Worm (Caenorhabditis elegans) whole organism, L1 larva: ENCODE results near the gene C02D5.4.
A peak's percentile ranks its signal among the peaks of the same experiment; 100 is the strongest.

Source experiments
- C04F5.9 ChIP-seq: sonication (generic microtip); optimal IDR thresholded peaks from 2 replicates; lab custom pipeline; 2016; ENCODE audit warnings: missing genetic modification characterization, missing compliant biosample characterization
- C16A3.4 ChIP-seq: fragments of 150-350 bp; optimal IDR thresholded peaks from 2 replicates; lab custom pipeline; 2014; ENCODE audit warnings: missing biosample characterization, missing genetic modification characterization
- F16B12.6 ChIP-seq: fragments of 150-350 bp; optimal IDR thresholded peaks from 2 replicates; lab custom pipeline; 2014; ENCODE audit warnings: missing biosample characterization, missing genetic modification characterization
- aha-1 ChIP-seq: fragments of 150-350 bp; optimal IDR thresholded peaks from 2 replicates; lab custom pipeline; 2014; ENCODE audit warnings: missing biosample characterization, missing genetic modification characterization
- blmp-1 ChIP-seq: fragments of 150-350 bp; optimal IDR thresholded peaks from 2 replicates; lab custom pipeline; 2014; ENCODE audit warnings: missing biosample characterization, missing genetic modification characterization
- ceh-8 ChIP-seq: fragments of 200-800 bp; sonication (Bioruptor generic); optimal IDR thresholded peaks from 2 replicates; lab custom pipeline; 2018; ENCODE audit warnings: mild to moderate bottlenecking, missing genetic modification characterization, moderate library complexity, missing compliant biosample characterization
- ces-1 ChIP-seq: fragments of 150-350 bp; optimal IDR thresholded peaks from 2 replicates; lab custom pipeline; 2014; ENCODE audit warnings: missing biosample characterization, missing genetic modification reagents, missing genetic modification characterization
- dsc-1 ChIP-seq: sonication (generic microtip); optimal IDR thresholded peaks from 2 replicates; lab custom pipeline; 2016; ENCODE audit warnings: mild to moderate bottlenecking, missing genetic modification characterization, missing compliant biosample characterization
- efl-1 ChIP-seq, 4 experiments: fragments of 150-350 bp; optimal IDR thresholded peaks in 3 of 4; peaks in 1 of 4; 1 replicate in 1 of 4; 2 replicates in 3 of 4; lab custom pipeline; 2014; ENCODE audit warnings: missing biosample characterization in 2 of 4, missing genetic modification characterization in 2 of 4, missing genetic modification reagents in 2 of 4
- efl-3 ChIP-seq: fragments of 200-800 bp; sonication (Bioruptor generic); optimal IDR thresholded peaks from 2 replicates; lab custom pipeline; 2018; ENCODE audit warnings: mild to moderate bottlenecking, missing genetic modification characterization, missing compliant biosample characterization
- egl-27 ChIP-seq, 2 experiments: fragments of 150-350 bp in 1 of 2; sonication (generic microtip); optimal IDR thresholded peaks; 3 replicates each; lab custom pipeline; 2017 to 2018; ENCODE audit warnings: missing biosample characterization in 2 of 2, missing genetic modification characterization in 2 of 2, missing genetic modification reagents in 2 of 2
- elt-2 ChIP-seq: sonication (generic microtip); optimal IDR thresholded peaks from 2 replicates; lab custom pipeline; 2016; ENCODE audit warnings: missing genetic modification characterization, mild to moderate bottlenecking, inconsistent platforms, missing compliant biosample characterization, missing genetic modification reagents
- elt-3 ChIP-seq, 6 experiments: fragments of 150-350 bp in 1 of 6; sonication (generic microtip); optimal IDR thresholded peaks; 2 replicates each; lab custom pipeline; 2017 to 2018; ENCODE audit warnings: missing biosample characterization in 6 of 6, missing genetic modification characterization in 6 of 6, inconsistent platforms in 1 of 6
- fkh-8 ChIP-seq: sonication (generic microtip); optimal IDR thresholded peaks from 2 replicates; lab custom pipeline; 2016; ENCODE audit warnings: mild to moderate bottlenecking, missing genetic modification characterization, missing compliant biosample characterization
- fos-1 ChIP-seq: fragments of 150-350 bp; optimal IDR thresholded peaks from 2 replicates; lab custom pipeline; 2014; ENCODE audit warnings: missing biosample characterization, missing genetic modification characterization
- grh-1 ChIP-seq: fragments of 200-800 bp; sonication (Bioruptor generic); IDR thresholded peaks from 2 replicates; pipeline ENCODE4 v1.3.6; 2022; ENCODE audit warnings: missing genetic modification reagents, missing genetic modification characterization, missing compliant biosample characterization
- irx-1 ChIP-seq: sonication (generic microtip); optimal IDR thresholded peaks from 2 replicates; lab custom pipeline; 2016; ENCODE audit warnings: missing genetic modification characterization, missing compliant biosample characterization
- lin-14 ChIP-seq: fragments of 200-800 bp; sonication (Bioruptor generic); optimal IDR thresholded peaks from 2 replicates; lab custom pipeline; 2018; ENCODE audit warnings: mild to moderate bottlenecking, missing genetic modification characterization, moderate library complexity, missing compliant biosample characterization
- lin-15B ChIP-seq: fragments of 150-350 bp; sonication (generic microtip); optimal IDR thresholded peaks from 3 replicates; lab custom pipeline; 2014; ENCODE audit warnings: missing biosample characterization, missing genetic modification characterization
- lin-35 ChIP-seq, 2 experiments: fragments of 150-350 bp; optimal IDR thresholded peaks; 2 replicates each; lab custom pipeline; 2014; ENCODE audit warnings: missing biosample characterization in 2 of 2, missing genetic modification characterization in 2 of 2, missing genetic modification reagents in 2 of 2
- lir-3 ChIP-seq: sonication (generic microtip); optimal IDR thresholded peaks from 2 replicates; lab custom pipeline; 2016; ENCODE audit warnings: mild to moderate bottlenecking, missing genetic modification characterization, moderate library complexity, missing compliant biosample characterization; ENCODE audit not compliant: poor library complexity
- lsy-2 ChIP-seq, 2 experiments: fragments of 150-350 bp; optimal IDR thresholded peaks; 2 replicates each; lab custom pipeline; 2014; ENCODE audit warnings: missing biosample characterization in 2 of 2, missing genetic modification characterization in 2 of 2
- mab-9 ChIP-seq: fragments of 200-800 bp; sonication (Bioruptor generic); IDR thresholded peaks from 2 replicates; pipeline ENCODE4 v1.3.6; 2022; ENCODE audit warnings: missing genetic modification reagents, missing genetic modification characterization, missing compliant biosample characterization
- mdl-1 ChIP-seq, 2 experiments: fragments of 150-350 bp; optimal IDR thresholded peaks; 2 replicates each; lab custom pipeline; 2014 to 2017; ENCODE audit warnings: missing biosample characterization in 2 of 2, missing genetic modification characterization in 2 of 2, inconsistent platforms in 1 of 2
- mep-1 ChIP-seq: fragments of 150-350 bp; optimal IDR thresholded peaks from 2 replicates; lab custom pipeline; 2014; ENCODE audit warnings: missing biosample characterization, missing genetic modification characterization
- nhr-12 ChIP-seq: sonication (generic microtip); optimal IDR thresholded peaks from 2 replicates; lab custom pipeline; 2017; ENCODE audit warnings: missing biosample characterization, missing genetic modification characterization
- nhr-20 ChIP-seq: sonication (generic microtip); optimal IDR thresholded peaks from 2 replicates; lab custom pipeline; 2016; ENCODE audit warnings: mild to moderate bottlenecking, missing genetic modification characterization, missing compliant biosample characterization
- nhr-28 ChIP-seq: fragments of 150-350 bp; optimal IDR thresholded peaks from 2 replicates; lab custom pipeline; 2014; ENCODE audit warnings: missing biosample characterization, missing genetic modification characterization
- nhr-47 ChIP-seq: sonication (generic microtip); optimal IDR thresholded peaks from 2 replicates; lab custom pipeline; 2016; ENCODE audit warnings: mild to moderate bottlenecking, missing genetic modification characterization, moderate library complexity, missing compliant biosample characterization
- nhr-71 ChIP-seq: sonication (generic microtip); optimal IDR thresholded peaks from 2 replicates; lab custom pipeline; 2016; ENCODE audit warnings: mild to moderate bottlenecking, missing genetic modification characterization, moderate library complexity, missing compliant biosample characterization
- nhr-84 ChIP-seq: sonication (generic microtip); optimal IDR thresholded peaks from 2 replicates; lab custom pipeline; 2017; ENCODE audit warnings: missing biosample characterization, missing genetic modification characterization
- nhr-85 ChIP-seq: sonication (generic microtip); peaks from one replicate; lab custom pipeline; 2016; ENCODE audit warnings: missing genetic modification characterization, inconsistent platforms, missing compliant biosample characterization
- skn-1 ChIP-seq: fragments of 150-350 bp; optimal IDR thresholded peaks from 2 replicates; lab custom pipeline; 2014; ENCODE audit warnings: missing biosample characterization, missing genetic modification characterization
- swsn-7 ChIP-seq: sonication (generic microtip); optimal IDR thresholded peaks from 2 replicates; lab custom pipeline; 2016; ENCODE audit warnings: missing genetic modification characterization, missing compliant biosample characterization
- unc-30 ChIP-seq: sonication (generic microtip); optimal IDR thresholded peaks from 2 replicates; lab custom pipeline; 2017; ENCODE audit warnings: missing biosample characterization, missing genetic modification characterization
- unc-86 ChIP-seq: sonication (generic microtip); optimal IDR thresholded peaks from 2 replicates; lab custom pipeline; 2016; ENCODE audit warnings: missing genetic modification characterization, missing compliant biosample characterization
- vab-15 ChIP-seq: sonication (generic microtip); optimal IDR thresholded peaks from 2 replicates; lab custom pipeline; 2017; ENCODE audit warnings: missing genotype, mild to moderate bottlenecking, missing genetic modification characterization, missing compliant biosample characterization
- xbp-1 ChIP-seq: sonication (generic microtip); optimal IDR thresholded peaks from 2 replicates; lab custom pipeline; 2016; ENCODE audit warnings: missing genetic modification characterization, missing compliant biosample characterization
- ztf-11 ChIP-seq, 2 experiments: sonication (generic microtip); optimal IDR thresholded peaks; 2 replicates each; lab custom pipeline; 2016 to 2017; ENCODE audit warnings: missing genetic modification characterization in 2 of 2, missing biosample characterization in 1 of 2, missing compliant biosample characterization in 1 of 2

The C02D5.4 gene

ce11 chrIII:8552125-8552524, at the start of gene C02D5.4:
Gene C02D5.4, plus strand, starts transcription at chrIII:8552165.
- TF ChIP-seq fkh-8 (no peak), skn-1 (tag; lab: Kevin White, UChicago) (peak; percentile 100), nhr-71 (tag; lab: Kevin White, UChicago) (peak; percentile 28), grh-1 (no peak), egl-27 (tag; optimal IDR thresholded peaks at IDR 0.05; lab: Kevin White, UChicago) (no peak), lin-35 (GFP tag; optimal IDR thresholded peaks at IDR 0.05; lab: Kevin White, UChicago) (peak in 1 of 2 experiments; percentile 5), nhr-12 (no peak), lsy-2 (tag; optimal IDR thresholded peaks at IDR 0.05; lab: Kevin White, UChicago) (peak; percentile 2 to 24), blmp-1 (peak; percentile 63), fos-1 (tag; lab: Kevin White, UChicago) (no peak), ceh-8 (GFP tag; lab: Kevin White, UChicago) (no peak), swsn-7 (tag; lab: Kevin White, UChicago) (peak; percentile 2), vab-15 (no peak), mep-1 (peak; percentile 36), nhr-20 (peak; percentile 3), lir-3 (no peak), nhr-47 (tag; lab: Kevin White, UChicago) (no peak), efl-3 (no peak), C16A3.4 (tag; lab: Kevin White, UChicago) (no peak), mab-9 (GFP tag; lab: Robert Waterston, UW) (no peak), nhr-84 (tag; lab: Kevin White, UChicago) (no peak), nhr-85 (tag; lab: Kevin White, UChicago) (peak; percentile 22), ztf-11 (tag; optimal IDR thresholded peaks at IDR 0.05; lab: Kevin White, UChicago) (no peak)

- TF ChIP-seq efl-1 (optimal IDR thresholded peaks at IDR 0.05; lab: Kevin White, UChicago), result peak in 1 of 2 experiments; percentile 22
- no peak for TF ChIP-seq efl-1 (GFP tag; optimal IDR thresholded peaks at IDR 0.05 in 1 of 2; lab: Kevin White, UChicago)
- TF ChIP-seq C04F5.9 (tag; lab: Kevin White, UChicago), result no peak
- TF ChIP-seq aha-1 (tag; lab: Kevin White, UChicago), result no peak
- TF ChIP-seq elt-2, result no peak
- no peak for TF ChIP-seq F16B12.6 (tag; lab: Kevin White, UChicago)
- no peak for TF ChIP-seq ces-1 (GFP tag; lab: Kevin White, UChicago)
- TF ChIP-seq lin-14 (GFP tag; lab: Kevin White, UChicago), result peak; percentile 44
- TF ChIP-seq unc-30 (tag; lab: Kevin White, UChicago), result no peak
- TF ChIP-seq nhr-28 (tag; lab: Kevin White, UChicago), result no peak
- TF ChIP-seq xbp-1 (tag; lab: Kevin White, UChicago), result no peak
- no peak for TF ChIP-seq lin-15B (tag; lab: Kevin White, UChicago)
- TF ChIP-seq unc-86, result peak; percentile 36
- peak; percentile 71 for TF ChIP-seq blmp-1
- TF ChIP-seq dsc-1, result no peak
- TF ChIP-seq nhr-85 (tag; lab: Kevin White, UChicago), result peak; percentile 77
Measured at ce11 chrIII:8503341-8503740, 48.6 kb upstream of the C02D5.4 start.

- TF ChIP-seq ceh-8 (GFP tag; lab: Kevin White, UChicago), result no peak
- no peak for TF ChIP-seq nhr-71 (tag; lab: Kevin White, UChicago)
- no peak for TF ChIP-seq C04F5.9 (tag; lab: Kevin White, UChicago)
- TF ChIP-seq blmp-1, result peak; percentile 74
- no peak for TF ChIP-seq grh-1
- no peak for TF ChIP-seq efl-1 (optimal IDR thresholded peaks at IDR 0.05; lab: Kevin White, UChicago)
- TF ChIP-seq efl-1 (GFP tag; optimal IDR thresholded peaks at IDR 0.05 in 1 of 2; lab: Kevin White, UChicago), result peak in 1 of 2 experiments; percentile 91
- peak in 1 of 6 experiments; percentile 50 for TF ChIP-seq elt-3 (tag; optimal IDR thresholded peaks at IDR 0.05; lab: Kevin White, UChicago)
- TF ChIP-seq irx-1, result no peak
- TF ChIP-seq ztf-11 (tag; optimal IDR thresholded peaks at IDR 0.05; lab: Kevin White, UChicago), result no peak
- peak in 1 of 2 experiments; percentile 19 for TF ChIP-seq mdl-1 (tag; optimal IDR thresholded peaks at IDR 0.05; lab: Kevin White, UChicago)
- peak; percentile 36 for TF ChIP-seq lin-14 (GFP tag; lab: Kevin White, UChicago)
Measured at ce11 chrIII:8504176-8504763, 47.7 kb upstream of the C02D5.4 start.
